Worm (Caenorhabditis elegans) whole organism, L1 larva: Measurements from ENCODE around the gene D1086.7.

Experiments used
- C34B4.2 ChIP-seq: sonication (generic microtip); optimal IDR thresholded peaks from 2 replicates; lab custom pipeline; 2017; ENCODE audit warnings: mild to moderate bottlenecking, missing genetic modification characterization, missing compliant biosample characterization
- F16B12.6 ChIP-seq: fragments of 150-350 bp; optimal IDR thresholded peaks from 2 replicates; lab custom pipeline; 2014; ENCODE audit warnings: missing biosample characterization, missing genetic modification characterization
- blmp-1 ChIP-seq: fragments of 150-350 bp; optimal IDR thresholded peaks from 2 replicates; lab custom pipeline; 2014; ENCODE audit warnings: missing biosample characterization, missing genetic modification characterization
- ceh-8 ChIP-seq: fragments of 200-800 bp; sonication (Bioruptor generic); optimal IDR thresholded peaks from 2 replicates; lab custom pipeline; 2018; ENCODE audit warnings: mild to moderate bottlenecking, missing genetic modification characterization, moderate library complexity, missing compliant biosample characterization
- efl-1 ChIP-seq, 4 experiments: fragments of 150-350 bp; optimal IDR thresholded peaks in 3 of 4; peaks in 1 of 4; 1 replicate in 1 of 4; 2 replicates in 3 of 4; lab custom pipeline; 2014; ENCODE audit warnings: missing biosample characterization in 2 of 4, missing genetic modification characterization in 2 of 4, missing genetic modification reagents in 2 of 4
- efl-3 ChIP-seq: fragments of 200-800 bp; sonication (Bioruptor generic); optimal IDR thresholded peaks from 2 replicates; lab custom pipeline; 2018; ENCODE audit warnings: mild to moderate bottlenecking, missing genetic modification characterization, missing compliant biosample characterization
- elt-2 ChIP-seq: sonication (generic microtip); optimal IDR thresholded peaks from 2 replicates; lab custom pipeline; 2016; ENCODE audit warnings: missing genetic modification characterization, mild to moderate bottlenecking, inconsistent platforms, missing compliant biosample characterization, missing genetic modification reagents
- elt-3 ChIP-seq, 6 experiments: fragments of 150-350 bp in 1 of 6; sonication (generic microtip); optimal IDR thresholded peaks; 2 replicates each; lab custom pipeline; 2017 to 2018; ENCODE audit warnings: missing biosample characterization in 6 of 6, missing genetic modification characterization in 6 of 6, inconsistent platforms in 1 of 6
- ets-5 ChIP-seq: fragments of 200-800 bp; sonication (Bioruptor generic); IDR thresholded peaks from 2 replicates; pipeline ENCODE4 v1.3.6; 2022; ENCODE audit warnings: missing genetic modification characterization, missing compliant biosample characterization
- fkh-10 ChIP-seq: sonication (generic microtip); optimal IDR thresholded peaks from 2 replicates; lab custom pipeline; 2017; ENCODE audit warnings: missing biosample characterization, missing genetic modification reagents, missing genetic modification characterization
- grh-1 ChIP-seq: fragments of 200-800 bp; sonication (Bioruptor generic); IDR thresholded peaks from 2 replicates; pipeline ENCODE4 v1.3.6; 2022; ENCODE audit warnings: missing genetic modification reagents, missing genetic modification characterization, missing compliant biosample characterization
- irx-1 ChIP-seq: sonication (generic microtip); optimal IDR thresholded peaks from 2 replicates; lab custom pipeline; 2016; ENCODE audit warnings: missing genetic modification characterization, missing compliant biosample characterization
- jun-1 ChIP-seq: fragments of 150-350 bp; optimal IDR thresholded peaks from 2 replicates; lab custom pipeline; 2014; ENCODE audit warnings: missing biosample characterization, missing genetic modification reagents, missing genetic modification characterization
- lin-14 ChIP-seq: fragments of 200-800 bp; sonication (Bioruptor generic); optimal IDR thresholded peaks from 2 replicates; lab custom pipeline; 2018; ENCODE audit warnings: mild to moderate bottlenecking, missing genetic modification characterization, moderate library complexity, missing compliant biosample characterization
- lin-35 ChIP-seq, 2 experiments: fragments of 150-350 bp; optimal IDR thresholded peaks; 2 replicates each; lab custom pipeline; 2014; ENCODE audit warnings: missing biosample characterization in 2 of 2, missing genetic modification characterization in 2 of 2, missing genetic modification reagents in 2 of 2
- lin-39 ChIP-seq: fragments of 150-350 bp; optimal IDR thresholded peaks from 2 replicates; lab custom pipeline; 2014; ENCODE audit warnings: missing biosample characterization, missing genetic modification reagents, missing genetic modification characterization
- lir-3 ChIP-seq: sonication (generic microtip); optimal IDR thresholded peaks from 2 replicates; lab custom pipeline; 2016; ENCODE audit warnings: mild to moderate bottlenecking, missing genetic modification characterization, moderate library complexity, missing compliant biosample characterization; ENCODE audit not compliant: poor library complexity
- lsy-2 ChIP-seq, 2 experiments: fragments of 150-350 bp; optimal IDR thresholded peaks; 2 replicates each; lab custom pipeline; 2014; ENCODE audit warnings: missing biosample characterization in 2 of 2, missing genetic modification characterization in 2 of 2
- mdl-1 ChIP-seq, 2 experiments: fragments of 150-350 bp; optimal IDR thresholded peaks; 2 replicates each; lab custom pipeline; 2014 to 2017; ENCODE audit warnings: missing biosample characterization in 2 of 2, missing genetic modification characterization in 2 of 2, inconsistent platforms in 1 of 2
- mep-1 ChIP-seq: fragments of 150-350 bp; optimal IDR thresholded peaks from 2 replicates; lab custom pipeline; 2014; ENCODE audit warnings: missing biosample characterization, missing genetic modification characterization
- nhr-11 ChIP-seq: fragments of 150-350 bp; optimal IDR thresholded peaks from 2 replicates; lab custom pipeline; 2014; ENCODE audit warnings: missing biosample characterization, missing genetic modification characterization
- nhr-19 ChIP-seq: fragments of 200-800 bp; sonication (Bioruptor generic); conservative IDR thresholded peaks from 2 replicates; pipeline ENCODE4 v1.3.6; 2022; ENCODE audit warnings: missing genetic modification characterization, missing compliant biosample characterization
- nhr-20 ChIP-seq: sonication (generic microtip); optimal IDR thresholded peaks from 2 replicates; lab custom pipeline; 2016; ENCODE audit warnings: mild to moderate bottlenecking, missing genetic modification characterization, missing compliant biosample characterization
- nhr-237 ChIP-seq: fragments of 150-350 bp; optimal IDR thresholded peaks from 2 replicates; lab custom pipeline; 2014; ENCODE audit warnings: missing biosample characterization, missing genetic modification characterization
- nhr-47 ChIP-seq: sonication (generic microtip); optimal IDR thresholded peaks from 2 replicates; lab custom pipeline; 2016; ENCODE audit warnings: mild to moderate bottlenecking, missing genetic modification characterization, moderate library complexity, missing compliant biosample characterization
- nhr-71 ChIP-seq: sonication (generic microtip); optimal IDR thresholded peaks from 2 replicates; lab custom pipeline; 2016; ENCODE audit warnings: mild to moderate bottlenecking, missing genetic modification characterization, moderate library complexity, missing compliant biosample characterization
- nhr-77 ChIP-seq: fragments of 150-350 bp; optimal IDR thresholded peaks from 2 replicates; lab custom pipeline; 2014; ENCODE audit warnings: missing biosample characterization, missing genetic modification characterization
- nhr-84 ChIP-seq: sonication (generic microtip); optimal IDR thresholded peaks from 2 replicates; lab custom pipeline; 2017; ENCODE audit warnings: missing biosample characterization, missing genetic modification characterization
- nhr-85 ChIP-seq: sonication (generic microtip); peaks from one replicate; lab custom pipeline; 2016; ENCODE audit warnings: missing genetic modification characterization, inconsistent platforms, missing compliant biosample characterization
- nhr-90 ChIP-seq: sonication (generic microtip); optimal IDR thresholded peaks from 2 replicates; lab custom pipeline; 2016; ENCODE audit warnings: mild to moderate bottlenecking, missing genetic modification characterization, missing compliant biosample characterization; ENCODE audit not compliant: poor library complexity
- pag-3 ChIP-seq: sonication (generic microtip); optimal IDR thresholded peaks from 2 replicates; lab custom pipeline; 2017; ENCODE audit warnings: missing genetic modification characterization, mild to moderate bottlenecking, missing compliant biosample characterization, antibody characterized with exemption, borderline replicate concordance; ENCODE audit not compliant: insufficient read depth
- pqm-1 ChIP-seq: sonication (generic microtip); optimal IDR thresholded peaks from 3 replicates; lab custom pipeline; 2017; ENCODE audit warnings: missing biosample characterization, missing genetic modification characterization
- rnt-1 ChIP-seq: sonication (generic microtip); optimal IDR thresholded peaks from 2 replicates; lab custom pipeline; 2016; ENCODE audit warnings: mild to moderate bottlenecking, missing genetic modification characterization, moderate library complexity, missing compliant biosample characterization
- snpc-4 ChIP-seq: fragments of 150-350 bp; optimal IDR thresholded peaks from 2 replicates; lab custom pipeline; 2014; ENCODE audit warnings: missing biosample characterization, missing genetic modification characterization
- snu-23 ChIP-seq: sonication (generic microtip); optimal IDR thresholded peaks from 2 replicates; lab custom pipeline; 2016; ENCODE audit warnings: missing genetic modification characterization, missing compliant biosample characterization
- tbx-2 ChIP-seq: sonication (generic microtip); optimal IDR thresholded peaks from 2 replicates; lab custom pipeline; 2016; ENCODE audit warnings: missing genetic modification characterization, missing compliant biosample characterization
- tlp-1 ChIP-seq: fragments of 150-350 bp; optimal IDR thresholded peaks from 2 replicates; lab custom pipeline; 2014; ENCODE audit warnings: missing biosample characterization, missing genetic modification characterization
- unc-30 ChIP-seq: sonication (generic microtip); optimal IDR thresholded peaks from 2 replicates; lab custom pipeline; 2017; ENCODE audit warnings: missing biosample characterization, missing genetic modification characterization
- unc-62 ChIP-seq: fragments of 150-350 bp; optimal IDR thresholded peaks from 2 replicates; lab custom pipeline; 2014; ENCODE audit warnings: missing biosample characterization, missing genetic modification reagents, missing genetic modification characterization
- zip-4 ChIP-seq: fragments of 200-800 bp; sonication (Bioruptor generic); optimal IDR thresholded peaks from 2 replicates; lab custom pipeline; 2018; ENCODE audit warnings: mild to moderate bottlenecking, missing genetic modification characterization, moderate library complexity, missing compliant biosample characterization
- ztf-11 ChIP-seq, 2 experiments: sonication (generic microtip); optimal IDR thresholded peaks; 2 replicates each; lab custom pipeline; 2016 to 2017; ENCODE audit warnings: missing genetic modification characterization in 2 of 2, missing biosample characterization in 1 of 2, missing compliant biosample characterization in 1 of 2

D1086.7 gene

ce11 chrV:14094953-14095352, 10.9 kb downstream of the D1086.7 start:
- TF ChIP-seq tlp-1 (tag; lab: Kevin White, UChicago), result no peak
- no peak for TF ChIP-seq unc-62 (GFP tag; lab: Kevin White, UChicago)
- no peak for TF ChIP-seq nhr-77 (tag; lab: Kevin White, UChicago)
- peak; percentile 84 for TF ChIP-seq lin-14 (GFP tag; lab: Kevin White, UChicago)
- no peak for TF ChIP-seq efl-3 (GFP tag; lab: Kevin White, UChicago)
- no peak for TF ChIP-seq efl-1 (optimal IDR thresholded peaks at IDR 0.05; lab: Kevin White, UChicago)
- TF ChIP-seq efl-1 (GFP tag; optimal IDR thresholded peaks at IDR 0.05 in 1 of 2; lab: Kevin White, UChicago), result peak in 1 of 2 experiments; percentile 9
- peak; percentile 60 for TF ChIP-seq snu-23
- no peak for TF ChIP-seq nhr-11 (tag; lab: Kevin White, UChicago)
- peak; percentile 20 for TF ChIP-seq nhr-47 (tag; lab: Kevin White, UChicago)
- peak in 1 of 2 experiments; percentile 10 for TF ChIP-seq mdl-1 (tag; optimal IDR thresholded peaks at IDR 0.05; lab: Kevin White, UChicago)
- peak in 1 of 2 experiments; percentile 24 for TF ChIP-seq lsy-2 (tag; optimal IDR thresholded peaks at IDR 0.05; lab: Kevin White, UChicago)
- no peak for TF ChIP-seq ets-5 (GFP tag; lab: Robert Waterston, UW)
- peak; percentile 20 for TF ChIP-seq mep-1
- no peak for TF ChIP-seq ceh-8
- no peak for TF ChIP-seq rnt-1 (tag; lab: Kevin White, UChicago)
- peak; percentile 23; the same call in 1 of the 2 replicates for TF ChIP-seq nhr-19 (GFP tag; lab: Robert Waterston, UW)
- peak; percentile 68 for TF ChIP-seq grh-1
- TF ChIP-seq tbx-2 (tag; lab: Kevin White, UChicago), result peak; percentile 56
- TF ChIP-seq C34B4.2 (tag; lab: Kevin White, UChicago), result no peak
- TF ChIP-seq nhr-20 (tag; lab: Kevin White, UChicago), result peak; percentile 77
- TF ChIP-seq nhr-237 (tag; lab: Kevin White, UChicago), result no peak
- no peak for TF ChIP-seq fkh-10 (GFP tag; lab: Kevin White, UChicago)
- no peak for TF ChIP-seq ztf-11 (tag; optimal IDR thresholded peaks at IDR 0.05; lab: Kevin White, UChicago)
- peak; percentile 65 for TF ChIP-seq blmp-1
- TF ChIP-seq F16B12.6 (tag; lab: Kevin White, UChicago), result no peak
- no peak for TF ChIP-seq zip-4
- no peak for TF ChIP-seq nhr-84
- no peak for TF ChIP-seq lin-39 (tag; lab: Kevin White, UChicago)
- TF ChIP-seq nhr-71 (tag; lab: Kevin White, UChicago), result peak; percentile 66
- no peak for TF ChIP-seq pag-3
- peak in 5 of 6 experiments; percentile 55 to 99 (median 70) for TF ChIP-seq elt-3 (tag; optimal IDR thresholded peaks at IDR 0.05; lab: Kevin White, UChicago)
- no peak for TF ChIP-seq elt-2 (tag; lab: Kevin White, UChicago)
- TF ChIP-seq unc-30 (tag; lab: Kevin White, UChicago), result no peak
- TF ChIP-seq nhr-90 (tag; lab: Kevin White, UChicago), result peak; percentile 46
- no peak for TF ChIP-seq lir-3 (tag; lab: Kevin White, UChicago)
- peak; percentile 85 for TF ChIP-seq nhr-85
- no peak for TF ChIP-seq irx-1 (tag; lab: Kevin White, UChicago)

- TF ChIP-seq lin-35 (GFP tag; optimal IDR thresholded peaks at IDR 0.05; lab: Kevin White, UChicago), result no peak
- TF ChIP-seq pqm-1 (tag; lab: Kevin White, UChicago), result no peak
- no peak for TF ChIP-seq jun-1
- peak; percentile 11 for TF ChIP-seq rnt-1 (tag; lab: Kevin White, UChicago)
- TF ChIP-seq snpc-4 (tag; lab: Kevin White, UChicago), result peak; percentile 26
- TF ChIP-seq, all 84 proteins: peak for 2
These were observed 13.3 kb downstream of the D1086.7 start for ce11 chrV:14097358-14097757.
